Fruit fly (Drosophila melanogaster) whole organism, adult: ENCODE data around the gene comm2.

Experiments used
- CG14711 ChIP-seq: fragments of 200-800 bp; sonication (Bioruptor generic); optimal IDR thresholded peaks from 2 replicates; lab custom pipeline; 2018; ENCODE audit warnings: missing biosample characterization, mild to moderate bottlenecking, missing genetic modification characterization, moderate library complexity
- CG1620 ChIP-seq: fragments of 200-800 bp; sonication (Bioruptor generic); optimal IDR thresholded peaks from 2 replicates; lab custom pipeline; 2016; ENCODE audit warnings: missing biosample characterization, missing genetic modification characterization
- CG5204 ChIP-seq: fragments of 200-800 bp; sonication (Bioruptor generic); optimal IDR thresholded peaks from 2 replicates; lab custom pipeline; 2016; ENCODE audit warnings: missing biosample characterization, missing genetic modification characterization
- CG7045 ChIP-seq: fragments of 200-800 bp; sonication (Bioruptor generic); optimal IDR thresholded peaks from 2 replicates; lab custom pipeline; 2017; ENCODE audit warnings: missing biosample characterization, mild to moderate bottlenecking, missing genetic modification characterization
- bab1 ChIP-seq: fragments of 200-800 bp; sonication (Bioruptor generic); optimal IDR thresholded peaks from 3 replicates; lab custom pipeline; 2019; ENCODE audit warnings: missing biosample characterization, mild to moderate bottlenecking, missing genetic modification characterization, moderate library complexity
- cnc ChIP-seq, 2 experiments: fragments of >200 bp; optimal IDR thresholded peaks; 2 replicates each; lab custom pipeline; 2017
- pad ChIP-seq: fragments of 200-800 bp; sonication (Bioruptor generic); optimal IDR thresholded peaks from 3 replicates; lab custom pipeline; 2017; ENCODE audit warnings: missing biosample characterization, missing genetic modification characterization, mild to moderate bottlenecking, moderate library complexity, missing genetic modification reagents
- toe ChIP-seq: fragments of 200-800 bp; sonication (Bioruptor generic); optimal IDR thresholded peaks from 2 replicates; lab custom pipeline; 2016; ENCODE audit warnings: missing biosample characterization, missing genetic modification characterization

DNA sequence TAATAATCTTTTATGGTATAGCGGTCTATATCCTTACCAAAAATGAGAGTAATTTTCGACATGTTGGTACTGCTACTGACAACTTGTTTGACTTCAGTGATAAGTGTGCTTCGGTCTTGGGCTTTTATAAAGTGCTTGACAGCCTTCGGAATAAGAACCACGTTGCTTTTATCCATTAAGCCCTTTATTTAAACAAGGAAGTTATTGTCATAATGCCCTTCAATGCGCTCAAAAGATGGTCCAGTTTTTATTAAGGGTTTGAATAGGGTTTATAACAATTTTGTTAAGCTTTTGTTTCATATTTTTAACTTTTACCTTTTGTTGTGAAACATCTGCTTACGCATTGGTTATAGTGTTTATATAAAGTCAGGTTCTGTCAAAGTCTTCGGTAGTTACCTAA, 47.5 kb downstream of the comm2 start, which contains the start of the genes Eig71Ec and Eig71Ed:
- TF ChIP-seq CG5204 (GFP tag; lab: Kevin White, UChicago): no peak
- TF ChIP-seq bab1: no peak
- TF ChIP-seq CG1620 (GFP tag; lab: Kevin White, UChicago): no peak
- no peak for TF ChIP-seq pad
- no peak for TF ChIP-seq CG14711
- TF ChIP-seq cnc (optimal IDR thresholded peaks at IDR 0.05; lab: Kevin White, UChicago): no peak
- no peak for TF ChIP-seq CG7045 (GFP tag; lab: Kevin White, UChicago)
- no peak for TF ChIP-seq toe (GFP tag; lab: Kevin White, UChicago)
